Worm (Caenorhabditis elegans) whole organism, L4 larva: ENCODE measurements around the gene Y65A5A.2.

Experiments used
- F10B5.3 ChIP-seq: sonication (generic microtip); optimal IDR thresholded peaks from 2 replicates; lab custom pipeline; 2016; ENCODE audit warnings: mild to moderate bottlenecking, missing genetic modification characterization, missing compliant biosample characterization
- F37D6.2 ChIP-seq: sonication (generic microtip); optimal IDR thresholded peaks from 2 replicates; lab custom pipeline; 2016; ENCODE audit warnings: mild to moderate bottlenecking, missing genetic modification characterization, missing compliant biosample characterization
- F44E2.7 ChIP-seq: fragments of 200-800 bp; sonication (Bioruptor generic); IDR thresholded peaks from 2 replicates; pipeline ENCODE4 v2.1.2; 2022; ENCODE audit warnings: missing genetic modification characterization, missing compliant biosample characterization
- F49E8.2 ChIP-seq: sonication (generic microtip); optimal IDR thresholded peaks from 2 replicates; lab custom pipeline; 2016; ENCODE audit warnings: missing compliant biosample characterization, mild to moderate bottlenecking, missing genetic modification characterization, borderline replicate concordance
- Y105C5A.15 ChIP-seq: fragments of 200-800 bp; sonication (Bioruptor generic); IDR thresholded peaks from 2 replicates; pipeline ENCODE4 v1.3.6; 2022; ENCODE audit warnings: missing genetic modification characterization, missing compliant biosample characterization
- Y75B8A.6 ChIP-seq: fragments of 200-800 bp; sonication (Bioruptor generic); IDR thresholded peaks from 2 replicates; pipeline ENCODE4 v1.3.6; 2022; ENCODE audit warnings: missing genetic modification reagents, missing genetic modification characterization, missing compliant biosample characterization
- aha-1 ChIP-seq: fragments of 150-350 bp; peaks from one replicate; lab custom pipeline; 2014; ENCODE audit warnings: missing biosample characterization, missing genetic modification characterization
- arid-1 ChIP-seq: fragments of 200-800 bp; sonication (Bioruptor generic); conservative IDR thresholded peaks from 2 replicates; pipeline ENCODE4 v1.3.6; 2022; ENCODE audit warnings: missing genetic modification reagents, missing genetic modification characterization, missing compliant biosample characterization
- attf-4 ChIP-seq: sonication (generic microtip); optimal IDR thresholded peaks from 3 replicates; lab custom pipeline; 2017; ENCODE audit warnings: missing biosample characterization, missing genetic modification characterization
- ceh-28 ChIP-seq: fragments of 150-350 bp; optimal IDR thresholded peaks from 2 replicates; lab custom pipeline; 2014; ENCODE audit warnings: missing biosample characterization, missing genetic modification reagents, missing genetic modification characterization
- ceh-62 ChIP-seq: sonication (generic microtip); optimal IDR thresholded peaks from 2 replicates; lab custom pipeline; 2017; ENCODE audit warnings: missing biosample characterization, missing genetic modification characterization
- ceh-82 ChIP-seq: sonication (generic microtip); optimal IDR thresholded peaks from 2 replicates; lab custom pipeline; 2017; ENCODE audit warnings: missing biosample characterization, missing genetic modification characterization
- ctbp-1 ChIP-seq: fragments of 200-800 bp; sonication (Bioruptor generic); IDR thresholded peaks from 2 replicates; pipeline ENCODE4 v1.3.6; 2022; ENCODE audit warnings: missing genetic modification reagents, missing genetic modification characterization, missing compliant biosample characterization
- daf-16 ChIP-seq, 3 experiments: sonication (generic microtip); optimal IDR thresholded peaks; 2 replicates each; lab custom pipeline; 2016 to 2017; ENCODE audit warnings: missing genetic modification characterization in 3 of 3, missing genetic modification reagents in 3 of 3, mild to moderate bottlenecking in 2 of 3, missing compliant biosample characterization in 2 of 3, missing biosample characterization in 1 of 3, moderate library complexity in 1 of 3
- daf-19 ChIP-seq: fragments of 200-800 bp; sonication (Bioruptor generic); conservative IDR thresholded peaks from 2 replicates; pipeline ENCODE4 v1.3.6; 2022; ENCODE audit warnings: missing genetic modification characterization, missing compliant biosample characterization
- daf-8 ChIP-seq: fragments of 200-800 bp; sonication (Bioruptor generic); IDR thresholded peaks from 2 replicates; pipeline ENCODE4 v1.3.6; 2022; ENCODE audit warnings: missing genetic modification characterization, missing compliant biosample characterization
- dmd-8 ChIP-seq: fragments of 200-800 bp; sonication (Bioruptor generic); IDR thresholded peaks from 2 replicates; pipeline ENCODE4 v1.3.6; 2022; ENCODE audit warnings: missing genetic modification characterization, missing compliant biosample characterization
- dpl-1 ChIP-seq: fragments of 150-350 bp; optimal IDR thresholded peaks from 2 replicates; lab custom pipeline; 2014; ENCODE audit warnings: missing biosample characterization, missing genetic modification reagents, missing genetic modification characterization
- duxl-1 ChIP-seq: sonication (generic microtip); optimal IDR thresholded peaks from 2 replicates; lab custom pipeline; 2016; ENCODE audit warnings: mild to moderate bottlenecking, missing genetic modification characterization, moderate library complexity, missing compliant biosample characterization; ENCODE audit not compliant: poor library complexity
- egl-27 ChIP-seq: sonication (generic microtip); optimal IDR thresholded peaks from 3 replicates; lab custom pipeline; 2017; ENCODE audit warnings: missing biosample characterization, missing genetic modification reagents, missing genetic modification characterization
- egl-43 ChIP-seq: fragments of 200-800 bp; sonication (Bioruptor generic); IDR thresholded peaks from 2 replicates; pipeline ENCODE4 v1.3.6; 2022; ENCODE audit warnings: missing genetic modification reagents, missing genetic modification characterization, missing compliant biosample characterization
- fkh-10 ChIP-seq: fragments of 150-350 bp; optimal IDR thresholded peaks from 2 replicates; lab custom pipeline; 2014; ENCODE audit warnings: missing biosample characterization, missing genetic modification reagents, missing genetic modification characterization
- fos-1 ChIP-seq: fragments of 150-350 bp; optimal IDR thresholded peaks from 2 replicates; lab custom pipeline; 2014; ENCODE audit warnings: missing biosample characterization, missing genetic modification characterization
- hlh-11 ChIP-seq: fragments of 200-800 bp; sonication (Bioruptor generic); optimal IDR thresholded peaks from 2 replicates; lab custom pipeline; 2018; ENCODE audit warnings: mild to moderate bottlenecking, missing genetic modification characterization, missing compliant biosample characterization
- hlh-30 ChIP-seq: sonication (generic microtip); optimal IDR thresholded peaks from 2 replicates; lab custom pipeline; 2017; ENCODE audit warnings: antibody characterized with exemption, mild to moderate bottlenecking, missing genetic modification characterization, missing compliant biosample characterization; ENCODE audit not compliant: insufficient read depth
- hmg-1.1 ChIP-seq: fragments of 200-800 bp; sonication (Bioruptor generic); IDR thresholded peaks from 2 replicates; pipeline ENCODE4 v1.3.6; 2022; ENCODE audit warnings: missing genetic modification reagents, missing genetic modification characterization, missing compliant biosample characterization
- jun-1 ChIP-seq: fragments of 150-350 bp; optimal IDR thresholded peaks from 2 replicates; lab custom pipeline; 2014; ENCODE audit warnings: missing biosample characterization, missing genetic modification reagents, missing genetic modification characterization
- lin-29 ChIP-seq: fragments of 200-800 bp; sonication (Bioruptor generic); IDR thresholded peaks from 2 replicates; pipeline ENCODE4 v1.3.6; 2022; ENCODE audit warnings: missing genetic modification reagents, missing genetic modification characterization, missing compliant biosample characterization
- lin-39 ChIP-seq: fragments of 150-350 bp; optimal IDR thresholded peaks from 2 replicates; lab custom pipeline; 2014; ENCODE audit warnings: missing biosample characterization, missing genetic modification reagents, missing genetic modification characterization
- madf-9 ChIP-seq: fragments of 200-800 bp; sonication (Bioruptor generic); conservative IDR thresholded peaks from 2 replicates; pipeline ENCODE4 v1.3.6; 2022; ENCODE audit warnings: missing genetic modification reagents, missing genetic modification characterization, missing compliant biosample characterization
- mdt-29 ChIP-seq: fragments of 200-800 bp; sonication (Bioruptor generic); IDR thresholded peaks from 2 replicates; pipeline ENCODE4 v1.3.6; 2022; ENCODE audit warnings: missing genetic modification reagents, missing genetic modification characterization, missing compliant biosample characterization
- mxl-2 ChIP-seq: fragments of 200-800 bp; sonication (Bioruptor generic); conservative IDR thresholded peaks from 2 replicates; pipeline ENCODE4 v1.3.6; 2022; ENCODE audit warnings: missing genetic modification reagents, missing genetic modification characterization, missing compliant biosample characterization
- nhr-111 ChIP-seq: fragments of 200-800 bp; sonication (Bioruptor generic); optimal IDR thresholded peaks from 2 replicates; lab custom pipeline; 2018; ENCODE audit warnings: mild to moderate bottlenecking, missing genetic modification characterization, missing compliant biosample characterization
- nhr-42 ChIP-seq: fragments of 200-800 bp; sonication (Bioruptor generic); IDR thresholded peaks from 2 replicates; pipeline ENCODE4 v1.3.6; 2022; ENCODE audit warnings: missing genetic modification characterization, missing compliant biosample characterization
- nhr-48 ChIP-seq: sonication (generic microtip); optimal IDR thresholded peaks from 2 replicates; lab custom pipeline; 2016; ENCODE audit warnings: mild to moderate bottlenecking, missing genetic modification characterization, missing compliant biosample characterization
- nhr-6 ChIP-seq: fragments of 150-350 bp; optimal IDR thresholded peaks from 2 replicates; lab custom pipeline; 2014; ENCODE audit warnings: missing biosample characterization, missing genetic modification characterization
- nhr-76 ChIP-seq: fragments of 150-350 bp; optimal IDR thresholded peaks from 2 replicates; lab custom pipeline; 2014; ENCODE audit warnings: missing biosample characterization, missing genetic modification characterization
- nhr-77 ChIP-seq: fragments of 150-350 bp; optimal IDR thresholded peaks from 2 replicates; lab custom pipeline; 2014; ENCODE audit warnings: missing biosample characterization, missing genetic modification characterization
- skn-1 ChIP-seq: fragments of 150-350 bp; optimal IDR thresholded peaks from 2 replicates; lab custom pipeline; 2014; ENCODE audit warnings: missing biosample characterization, missing genetic modification characterization
- spr-1 ChIP-seq: sonication (generic microtip); optimal IDR thresholded peaks from 2 replicates; lab custom pipeline; 2016; ENCODE audit warnings: mild to moderate bottlenecking, missing genetic modification characterization, missing compliant biosample characterization
- spr-3 ChIP-seq: fragments of 200-800 bp; sonication (Bioruptor generic); optimal IDR thresholded peaks from 2 replicates; lab custom pipeline; 2018; ENCODE audit warnings: mild to moderate bottlenecking, missing genetic modification characterization, missing compliant biosample characterization
- tag-97 ChIP-seq: fragments of 200-800 bp; sonication (Bioruptor generic); IDR thresholded peaks from 2 replicates; pipeline ENCODE4 v1.3.6; 2022; ENCODE audit warnings: missing genetic modification characterization, missing compliant biosample characterization
- unc-130 ChIP-seq: sonication (generic microtip); optimal IDR thresholded peaks from 2 replicates; lab custom pipeline; 2016; ENCODE audit warnings: missing genetic modification reagents, missing genetic modification characterization, missing compliant biosample characterization
- unc-39 ChIP-seq: sonication (generic microtip); optimal IDR thresholded peaks from 2 replicates; lab custom pipeline; 2017; ENCODE audit warnings: missing biosample characterization, missing genetic modification characterization
- vab-7 ChIP-seq: fragments of 200-800 bp; sonication (Bioruptor generic); IDR thresholded peaks from 2 replicates; pipeline ENCODE4 v1.3.6; 2022; ENCODE audit warnings: missing genetic modification reagents, missing genetic modification characterization, missing compliant biosample characterization
- zag-1 ChIP-seq: fragments of 150-350 bp; optimal IDR thresholded peaks from 2 replicates; lab custom pipeline; 2014; ENCODE audit warnings: missing biosample characterization, missing genetic modification characterization
- zfp-2 ChIP-seq: sonication (generic microtip); optimal IDR thresholded peaks from 2 replicates; lab custom pipeline; 2016; ENCODE audit warnings: mild to moderate bottlenecking, missing genetic modification characterization, missing compliant biosample characterization
- zfp-3 ChIP-seq: fragments of 200-800 bp; sonication (Bioruptor generic); conservative IDR thresholded peaks from 2 replicates; pipeline ENCODE4 v1.3.6; 2022; ENCODE audit warnings: missing genetic modification reagents, missing genetic modification characterization, missing compliant biosample characterization
- zip-11 ChIP-seq: fragments of 200-800 bp; sonication (Bioruptor generic); IDR thresholded peaks from 2 replicates; pipeline ENCODE4 v1.3.6; 2022; ENCODE audit warnings: missing genetic modification characterization, missing compliant biosample characterization
- zip-2 ChIP-seq: fragments of 150-350 bp; optimal IDR thresholded peaks from 2 replicates; lab custom pipeline; 2014; ENCODE audit warnings: missing biosample characterization, missing genetic modification characterization
- ztf-11 ChIP-seq: fragments of 150-350 bp; optimal IDR thresholded peaks from 2 replicates; lab custom pipeline; 2014; ENCODE audit warnings: missing biosample characterization, missing genetic modification characterization
- ztf-7 ChIP-seq: fragments of 150-350 bp; optimal IDR thresholded peaks from 2 replicates; lab custom pipeline; 2014; ENCODE audit warnings: missing biosample characterization, missing genetic modification characterization

Gene Y65A5A.2

DNA sequence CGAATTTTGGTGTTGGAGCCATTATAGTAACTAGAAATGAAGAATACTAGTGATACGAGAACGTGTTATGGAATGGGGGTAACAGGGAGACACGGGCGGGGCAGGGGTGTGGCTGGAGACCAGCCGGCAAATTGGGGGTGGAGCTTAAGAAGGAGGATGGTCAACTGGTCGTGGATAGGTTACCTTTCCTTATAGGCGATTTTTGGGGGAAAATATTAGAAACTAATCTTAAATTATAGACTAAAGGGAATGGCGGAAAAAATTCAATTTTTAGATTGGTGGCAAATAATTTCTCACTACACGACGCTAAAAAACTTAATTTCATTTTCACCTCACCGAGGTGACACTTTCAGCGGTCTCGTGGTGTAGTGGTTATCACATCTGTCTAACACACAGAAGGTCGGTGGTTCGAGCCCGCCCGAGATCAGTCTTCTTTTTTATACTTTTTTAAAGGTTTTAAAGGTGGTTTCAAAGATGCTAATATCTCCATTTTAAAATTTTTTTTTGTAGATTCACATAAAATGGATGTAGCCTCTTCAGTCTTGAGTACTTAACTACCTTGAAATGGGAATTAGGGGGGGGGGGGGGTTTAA, 11.9 kb upstream of the Y65A5A.2 start, which contains the start of gene Y65A5A.1 (continued):
- no peak for TF ChIP-seq zip-2 (tag; lab: Kevin White, UChicago)
- TF ChIP-seq lin-39 (tag; lab: Kevin White, UChicago), result no peak
- TF ChIP-seq zfp-3 (GFP tag; lab: Robert Waterston, UW), result 0 out of 2 replicates have a peak, but pooled peaks have one; percentile 31
- TF ChIP-seq aha-1 (tag; lab: Kevin White, UChicago), result peak; percentile 73
- no peak for TF ChIP-seq F49E8.2 (tag; lab: Kevin White, UChicago)
- peak; percentile 62; the same call in 1 of the 2 replicates for TF ChIP-seq arid-1 (GFP tag; lab: Robert Waterston, UW)
- TF ChIP-seq fos-1 (tag; lab: Kevin White, UChicago), result no peak
- TF ChIP-seq duxl-1 (tag; lab: Kevin White, UChicago), result no peak
- no peak for TF ChIP-seq nhr-6 (tag; lab: Kevin White, UChicago)
- TF ChIP-seq unc-39, result no peak
- peak; percentile 56; the same call in 1 of the 2 replicates for TF ChIP-seq Y75B8A.6
- TF ChIP-seq skn-1 (tag; lab: Kevin White, UChicago), result no peak
- TF ChIP-seq Y105C5A.15 (GFP tag; lab: Robert Waterston, UW), result 0 out of 2 replicates have a peak, but pooled peaks have one; percentile 29
- TF ChIP-seq mdt-29 (GFP tag; lab: Robert Waterston, UW), result no peak
- TF ChIP-seq F37D6.2 (tag; lab: Kevin White, UChicago), result no peak
- TF ChIP-seq tag-97, result no peak
- no peak for TF ChIP-seq ceh-62 (tag; lab: Kevin White, UChicago)
- no peak for TF ChIP-seq madf-9
- peak; percentile 89 for TF ChIP-seq vab-7
- no peak for TF ChIP-seq F44E2.7
- no peak for TF ChIP-seq nhr-76 (tag; lab: Kevin White, UChicago)
- no peak for TF ChIP-seq ceh-82 (tag; lab: Kevin White, UChicago)
- no peak for TF ChIP-seq fkh-10 (GFP tag; lab: Kevin White, UChicago)
- TF ChIP-seq hlh-11, result no peak
- TF ChIP-seq lin-29 (GFP tag; lab: Robert Waterston, UW), result no peak
- TF ChIP-seq nhr-48, result no peak
- no peak for TF ChIP-seq unc-130 (GFP tag; lab: Kevin White, UChicago)
- no peak for TF ChIP-seq nhr-42
- no peak for TF ChIP-seq ceh-28 (tag; lab: Kevin White, UChicago)
- TF ChIP-seq mxl-2 (GFP tag; lab: Robert Waterston, UW), result no peak
- TF ChIP-seq nhr-111 (GFP tag; lab: Kevin White, UChicago), result no peak
- no peak for TF ChIP-seq jun-1 (tag; lab: Kevin White, UChicago)
- TF ChIP-seq ctbp-1, result peak; percentile 71
- TF ChIP-seq zfp-2 (tag; lab: Kevin White, UChicago), result no peak
- no peak for TF ChIP-seq F10B5.3 (tag; lab: Kevin White, UChicago)
- 0 out of 2 replicates have a peak, but pooled peaks have one; percentile 65 for TF ChIP-seq dmd-8 (GFP tag; lab: Robert Waterston, UW)
- no peak for TF ChIP-seq hmg-1.1 (GFP tag; lab: Robert Waterston, UW)
- peak; percentile 38 for TF ChIP-seq hlh-30
- TF ChIP-seq egl-27 (tag; lab: Kevin White, UChicago), result no peak
- TF ChIP-seq zag-1 (tag; lab: Kevin White, UChicago), result no peak
- no peak for TF ChIP-seq ztf-7 (tag; lab: Kevin White, UChicago)
- no peak for TF ChIP-seq dpl-1 (GFP tag; lab: Kevin White, UChicago)
- TF ChIP-seq nhr-77 (tag; lab: Kevin White, UChicago), result no peak
- no peak for TF ChIP-seq attf-4 (tag; lab: Kevin White, UChicago)
- peak in 1 of 2 experiments; percentile 76 for TF ChIP-seq daf-16 (GFP tag; optimal IDR thresholded peaks at IDR 0.05; lab: Kevin White, UChicago)
- TF ChIP-seq daf-16 (tag; optimal IDR thresholded peaks at IDR 0.05; lab: Kevin White, UChicago), result peak; percentile 49
- no peak for TF ChIP-seq daf-19 (GFP tag; lab: Robert Waterston, UW)
- no peak for TF ChIP-seq zip-11 (GFP tag; lab: Robert Waterston, UW)
- no peak for TF ChIP-seq ztf-11 (tag; lab: Kevin White, UChicago)
- no peak for TF ChIP-seq spr-1 (tag; lab: Kevin White, UChicago)
- peak; percentile 84 for TF ChIP-seq egl-43 (GFP tag; lab: Robert Waterston, UW)
- no peak for TF ChIP-seq spr-3 (GFP tag; lab: Kevin White, UChicago)
- no peak for TF ChIP-seq daf-8 (GFP tag; lab: Robert Waterston, UW)
